Worm (Caenorhabditis elegans) whole organism, L1 larva: ENCODE data around the gene got-2.2.
A peak's percentile ranks its signal among the peaks of the same experiment; 100 is the strongest.

Experiments
- C34B4.2 ChIP-seq: sonication (generic microtip); optimal IDR thresholded peaks from 2 replicates; lab custom pipeline; 2017; ENCODE audit warnings: mild to moderate bottlenecking, missing genetic modification characterization, missing compliant biosample characterization
- alr-1 ChIP-seq: fragments of 200-800 bp; sonication (Bioruptor generic); optimal IDR thresholded peaks from 2 replicates; lab custom pipeline; 2018; ENCODE audit warnings: borderline replicate concordance, mild to moderate bottlenecking, missing genetic modification characterization, missing compliant biosample characterization
- aly-2 ChIP-seq: fragments of 150-350 bp; optimal IDR thresholded peaks from 2 replicates; lab custom pipeline; 2014; ENCODE audit warnings: missing biosample characterization, missing genetic modification characterization
- ama-1 ChIP-seq: fragments of 150-350 bp; optimal IDR thresholded peaks from 2 replicates; lab custom pipeline; 2014
- blmp-1 ChIP-seq: fragments of 150-350 bp; optimal IDR thresholded peaks from 2 replicates; lab custom pipeline; 2014; ENCODE audit warnings: missing biosample characterization, missing genetic modification characterization
- ceh-63 ChIP-seq: fragments of 200-800 bp; sonication (Bioruptor generic); optimal IDR thresholded peaks from 2 replicates; lab custom pipeline; 2018; ENCODE audit warnings: mild to moderate bottlenecking, missing genetic modification characterization, missing compliant biosample characterization
- ceh-90 ChIP-seq: sonication (generic microtip); optimal IDR thresholded peaks from 2 replicates; lab custom pipeline; 2016; ENCODE audit warnings: missing genetic modification characterization, missing compliant biosample characterization
- ces-1 ChIP-seq: fragments of 150-350 bp; optimal IDR thresholded peaks from 2 replicates; lab custom pipeline; 2014; ENCODE audit warnings: missing biosample characterization, missing genetic modification reagents, missing genetic modification characterization
- efl-3 ChIP-seq: fragments of 200-800 bp; sonication (Bioruptor generic); optimal IDR thresholded peaks from 2 replicates; lab custom pipeline; 2018; ENCODE audit warnings: mild to moderate bottlenecking, missing genetic modification characterization, missing compliant biosample characterization
- egl-13 ChIP-seq: sonication (generic microtip); optimal IDR thresholded peaks from 2 replicates; lab custom pipeline; 2016; ENCODE audit warnings: missing genotype, missing genetic modification reagents, missing genetic modification characterization, missing compliant biosample characterization
- egl-27 ChIP-seq, 2 experiments: fragments of 150-350 bp in 1 of 2; sonication (generic microtip); optimal IDR thresholded peaks; 3 replicates each; lab custom pipeline; 2017 to 2018; ENCODE audit warnings: missing biosample characterization in 2 of 2, missing genetic modification characterization in 2 of 2, missing genetic modification reagents in 2 of 2
- elt-2 ChIP-seq: sonication (generic microtip); optimal IDR thresholded peaks from 2 replicates; lab custom pipeline; 2016; ENCODE audit warnings: missing genetic modification characterization, mild to moderate bottlenecking, inconsistent platforms, missing compliant biosample characterization, missing genetic modification reagents
- fkh-10 ChIP-seq: sonication (generic microtip); optimal IDR thresholded peaks from 2 replicates; lab custom pipeline; 2017; ENCODE audit warnings: missing biosample characterization, missing genetic modification reagents, missing genetic modification characterization
- fkh-4 ChIP-seq: sonication (generic microtip); optimal IDR thresholded peaks from 2 replicates; lab custom pipeline; 2016; ENCODE audit warnings: missing compliant biosample characterization, missing genetic modification characterization, borderline replicate concordance
- fkh-8 ChIP-seq: sonication (generic microtip); optimal IDR thresholded peaks from 2 replicates; lab custom pipeline; 2016; ENCODE audit warnings: mild to moderate bottlenecking, missing genetic modification characterization, missing compliant biosample characterization
- fos-1 ChIP-seq: fragments of 150-350 bp; optimal IDR thresholded peaks from 2 replicates; lab custom pipeline; 2014; ENCODE audit warnings: missing biosample characterization, missing genetic modification characterization
- grh-1 ChIP-seq: fragments of 200-800 bp; sonication (Bioruptor generic); IDR thresholded peaks from 2 replicates; pipeline ENCODE4 v1.3.6; 2022; ENCODE audit warnings: missing genetic modification reagents, missing genetic modification characterization, missing compliant biosample characterization
- hlh-17 ChIP-seq: fragments of 200-800 bp; sonication (Bioruptor generic); optimal IDR thresholded peaks from 2 replicates; lab custom pipeline; 2018; ENCODE audit warnings: missing genetic modification characterization, mild to moderate bottlenecking, missing compliant biosample characterization, moderate library complexity, borderline replicate concordance
- isw-1 ChIP-seq: fragments of 200-800 bp; sonication (Bioruptor generic); IDR thresholded peaks from 2 replicates; pipeline ENCODE4 v1.3.6; 2022; ENCODE audit warnings: missing genetic modification characterization, missing compliant biosample characterization
- lin-14 ChIP-seq: fragments of 200-800 bp; sonication (Bioruptor generic); optimal IDR thresholded peaks from 2 replicates; lab custom pipeline; 2018; ENCODE audit warnings: mild to moderate bottlenecking, missing genetic modification characterization, moderate library complexity, missing compliant biosample characterization
- lin-15B ChIP-seq: fragments of 150-350 bp; sonication (generic microtip); optimal IDR thresholded peaks from 3 replicates; lab custom pipeline; 2014; ENCODE audit warnings: missing biosample characterization, missing genetic modification characterization
- lin-35 ChIP-seq, 2 experiments: fragments of 150-350 bp; optimal IDR thresholded peaks; 2 replicates each; lab custom pipeline; 2014; ENCODE audit warnings: missing biosample characterization in 2 of 2, missing genetic modification characterization in 2 of 2, missing genetic modification reagents in 2 of 2
- lsy-2 ChIP-seq, 2 experiments: fragments of 150-350 bp; optimal IDR thresholded peaks; 2 replicates each; lab custom pipeline; 2014; ENCODE audit warnings: missing biosample characterization in 2 of 2, missing genetic modification characterization in 2 of 2
- mab-9 ChIP-seq: fragments of 200-800 bp; sonication (Bioruptor generic); IDR thresholded peaks from 2 replicates; pipeline ENCODE4 v1.3.6; 2022; ENCODE audit warnings: missing genetic modification reagents, missing genetic modification characterization, missing compliant biosample characterization
- mdl-1 ChIP-seq, 2 experiments: fragments of 150-350 bp; optimal IDR thresholded peaks; 2 replicates each; lab custom pipeline; 2014 to 2017; ENCODE audit warnings: missing biosample characterization in 2 of 2, missing genetic modification characterization in 2 of 2, inconsistent platforms in 1 of 2
- mef-2 ChIP-seq: fragments of 150-350 bp; optimal IDR thresholded peaks from 2 replicates; lab custom pipeline; 2014; ENCODE audit warnings: missing biosample characterization, missing genetic modification characterization
- mep-1 ChIP-seq: fragments of 150-350 bp; optimal IDR thresholded peaks from 2 replicates; lab custom pipeline; 2014; ENCODE audit warnings: missing biosample characterization, missing genetic modification characterization
- nhr-12 ChIP-seq: sonication (generic microtip); optimal IDR thresholded peaks from 2 replicates; lab custom pipeline; 2017; ENCODE audit warnings: missing biosample characterization, missing genetic modification characterization
- nhr-19 ChIP-seq: fragments of 200-800 bp; sonication (Bioruptor generic); conservative IDR thresholded peaks from 2 replicates; pipeline ENCODE4 v1.3.6; 2022; ENCODE audit warnings: missing genetic modification characterization, missing compliant biosample characterization
- nhr-20 ChIP-seq: sonication (generic microtip); optimal IDR thresholded peaks from 2 replicates; lab custom pipeline; 2016; ENCODE audit warnings: mild to moderate bottlenecking, missing genetic modification characterization, missing compliant biosample characterization
- nhr-237 ChIP-seq: fragments of 150-350 bp; optimal IDR thresholded peaks from 2 replicates; lab custom pipeline; 2014; ENCODE audit warnings: missing biosample characterization, missing genetic modification characterization
- nhr-28 ChIP-seq: fragments of 150-350 bp; optimal IDR thresholded peaks from 2 replicates; lab custom pipeline; 2014; ENCODE audit warnings: missing biosample characterization, missing genetic modification characterization
- nhr-47 ChIP-seq: sonication (generic microtip); optimal IDR thresholded peaks from 2 replicates; lab custom pipeline; 2016; ENCODE audit warnings: mild to moderate bottlenecking, missing genetic modification characterization, moderate library complexity, missing compliant biosample characterization
- nhr-71 ChIP-seq: sonication (generic microtip); optimal IDR thresholded peaks from 2 replicates; lab custom pipeline; 2016; ENCODE audit warnings: mild to moderate bottlenecking, missing genetic modification characterization, moderate library complexity, missing compliant biosample characterization
- nhr-84 ChIP-seq: sonication (generic microtip); optimal IDR thresholded peaks from 2 replicates; lab custom pipeline; 2017; ENCODE audit warnings: missing biosample characterization, missing genetic modification characterization
- nhr-85 ChIP-seq: sonication (generic microtip); peaks from one replicate; lab custom pipeline; 2016; ENCODE audit warnings: missing genetic modification characterization, inconsistent platforms, missing compliant biosample characterization
- nhr-90 ChIP-seq: sonication (generic microtip); optimal IDR thresholded peaks from 2 replicates; lab custom pipeline; 2016; ENCODE audit warnings: mild to moderate bottlenecking, missing genetic modification characterization, missing compliant biosample characterization; ENCODE audit not compliant: poor library complexity
- pag-3 ChIP-seq: sonication (generic microtip); optimal IDR thresholded peaks from 2 replicates; lab custom pipeline; 2017; ENCODE audit warnings: missing genetic modification characterization, mild to moderate bottlenecking, missing compliant biosample characterization, antibody characterized with exemption, borderline replicate concordance; ENCODE audit not compliant: insufficient read depth
- rnt-1 ChIP-seq: sonication (generic microtip); optimal IDR thresholded peaks from 2 replicates; lab custom pipeline; 2016; ENCODE audit warnings: mild to moderate bottlenecking, missing genetic modification characterization, moderate library complexity, missing compliant biosample characterization
- skn-1 ChIP-seq: fragments of 150-350 bp; optimal IDR thresholded peaks from 2 replicates; lab custom pipeline; 2014; ENCODE audit warnings: missing biosample characterization, missing genetic modification characterization
- sox-4 ChIP-seq: sonication (generic microtip); optimal IDR thresholded peaks from 2 replicates; lab custom pipeline; 2016; ENCODE audit warnings: missing genetic modification characterization, missing compliant biosample characterization
- tbx-2 ChIP-seq: sonication (generic microtip); optimal IDR thresholded peaks from 2 replicates; lab custom pipeline; 2016; ENCODE audit warnings: missing genetic modification characterization, missing compliant biosample characterization
- unc-30 ChIP-seq: sonication (generic microtip); optimal IDR thresholded peaks from 2 replicates; lab custom pipeline; 2017; ENCODE audit warnings: missing biosample characterization, missing genetic modification characterization
- unc-62 ChIP-seq: fragments of 150-350 bp; optimal IDR thresholded peaks from 2 replicates; lab custom pipeline; 2014; ENCODE audit warnings: missing biosample characterization, missing genetic modification reagents, missing genetic modification characterization
- unc-86 ChIP-seq: sonication (generic microtip); optimal IDR thresholded peaks from 2 replicates; lab custom pipeline; 2016; ENCODE audit warnings: missing genetic modification characterization, missing compliant biosample characterization
- vab-15 ChIP-seq: sonication (generic microtip); optimal IDR thresholded peaks from 2 replicates; lab custom pipeline; 2017; ENCODE audit warnings: missing genotype, mild to moderate bottlenecking, missing genetic modification characterization, missing compliant biosample characterization
- xbp-1 ChIP-seq: sonication (generic microtip); optimal IDR thresholded peaks from 2 replicates; lab custom pipeline; 2016; ENCODE audit warnings: missing genetic modification characterization, missing compliant biosample characterization
- ztf-11 ChIP-seq, 2 experiments: sonication (generic microtip); optimal IDR thresholded peaks; 2 replicates each; lab custom pipeline; 2016 to 2017; ENCODE audit warnings: missing genetic modification characterization in 2 of 2, missing biosample characterization in 1 of 2, missing compliant biosample characterization in 1 of 2
- ztf-4 ChIP-seq: fragments of 150-350 bp; optimal IDR thresholded peaks from 2 replicates; lab custom pipeline; 2014; ENCODE audit warnings: missing biosample characterization, missing genetic modification characterization

got-2.2 gene

DNA sequence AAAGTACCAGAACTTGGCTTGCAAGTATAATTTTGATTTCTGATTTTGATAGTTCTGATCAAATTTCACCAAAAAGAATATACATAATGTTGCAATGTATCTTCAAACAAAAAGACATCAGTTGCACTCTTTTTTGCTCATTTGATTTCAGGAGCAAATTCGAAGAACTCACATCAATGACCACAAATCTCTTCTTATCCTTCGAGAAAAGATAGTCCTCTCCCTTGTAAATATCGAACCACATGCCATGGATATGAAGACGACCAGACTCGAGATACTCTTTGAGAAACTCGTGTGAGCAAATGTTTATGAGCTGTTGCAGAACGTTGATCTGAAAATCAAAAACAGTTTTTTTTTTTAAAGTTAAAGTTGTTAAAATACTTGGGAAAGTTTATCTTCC lies 38.0 kb upstream of the got-2.2 start (continued):
- no peak for TF ChIP-seq skn-1 (tag; lab: Kevin White, UChicago)
- no peak for TF ChIP-seq nhr-90 (tag; lab: Kevin White, UChicago)
- no peak for TF ChIP-seq pag-3 (tag; lab: Kevin White, UChicago)
- no peak for TF ChIP-seq nhr-47 (tag; lab: Kevin White, UChicago)
- TF ChIP-seq fos-1 (tag; lab: Kevin White, UChicago), result no peak
- TF ChIP-seq fkh-10, result no peak
- TF ChIP-seq egl-13 (tag; lab: Kevin White, UChicago), result no peak
- no peak for TF ChIP-seq ama-1 (lab: Kevin White, UChicago)
- TF ChIP-seq fkh-8 (tag; lab: Kevin White, UChicago), result no peak
- TF ChIP-seq mef-2, result no peak
- TF ChIP-seq sox-4 (tag; lab: Kevin White, UChicago), result no peak
- no peak for TF ChIP-seq mdl-1 (tag; optimal IDR thresholded peaks at IDR 0.05; lab: Kevin White, UChicago)
- peak in 1 of 2 experiments; percentile 29 for TF ChIP-seq lsy-2 (tag; optimal IDR thresholded peaks at IDR 0.05; lab: Kevin White, UChicago)
- TF ChIP-seq isw-1 (GFP tag; lab: Robert Waterston, UW), result no peak
- no peak for TF ChIP-seq blmp-1 (tag; lab: Kevin White, UChicago)
- TF ChIP-seq ceh-90 (tag; lab: Kevin White, UChicago), result no peak
- TF ChIP-seq lin-14, result peak; percentile 28
- no peak for TF ChIP-seq nhr-84 (tag; lab: Kevin White, UChicago)
- TF ChIP-seq rnt-1 (tag; lab: Kevin White, UChicago), result peak; percentile 56
- TF ChIP-seq nhr-19, result peak; percentile 55
- TF ChIP-seq ztf-4 (tag; lab: Kevin White, UChicago), result peak; percentile 25
- TF ChIP-seq alr-1 (tag; lab: Kevin White, UChicago), result no peak
- TF ChIP-seq aly-2, result no peak

ce11 chrX:6203315-6203714 lies 37.5 kb upstream of the got-2.2 start:
- TF ChIP-seq mab-9 (GFP tag; lab: Robert Waterston, UW), result no peak
- TF ChIP-seq lin-15B, result no peak
- no peak for TF ChIP-seq tbx-2 (tag; lab: Kevin White, UChicago)
- no peak for TF ChIP-seq alr-1 (tag; lab: Kevin White, UChicago)
- TF ChIP-seq ces-1 (GFP tag; lab: Kevin White, UChicago), result no peak
- TF ChIP-seq nhr-12, result no peak
- TF ChIP-seq mep-1 (tag; lab: Kevin White, UChicago), result no peak
- TF ChIP-seq vab-15, result no peak
- TF ChIP-seq ceh-63, result no peak
- no peak for TF ChIP-seq nhr-237 (tag; lab: Kevin White, UChicago)
- TF ChIP-seq unc-62 (GFP tag; lab: Kevin White, UChicago), result no peak
- TF ChIP-seq hlh-17, result no peak
- no peak for TF ChIP-seq nhr-28 (tag; lab: Kevin White, UChicago)
- TF ChIP-seq C34B4.2 (tag; lab: Kevin White, UChicago), result no peak
- TF ChIP-seq xbp-1 (tag; lab: Kevin White, UChicago), result no peak
- TF ChIP-seq isw-1 (GFP tag; lab: Robert Waterston, UW), result no peak
- no peak for TF ChIP-seq elt-2 (tag; lab: Kevin White, UChicago)

ce11 chrX:6204696-6205232 lies 36.0 kb upstream of the got-2.2 start, which contains the start of gene bca-1:
Gene bca-1 (minus strand): TSS chrX:6204746.
- TF ChIP-seq nhr-85 (tag; lab: Kevin White, UChicago) (peak; percentile 82), nhr-20 (peak; percentile 88), grh-1 (GFP tag; lab: Robert Waterston, UW) (peak; percentile 40), efl-3 (no peak), nhr-71 (tag; lab: Kevin White, UChicago) (peak; percentile 97), egl-27 (tag; optimal IDR thresholded peaks at IDR 0.05; lab: Kevin White, UChicago) (no peak), ces-1 (GFP tag; lab: Kevin White, UChicago) (no peak), lin-35 (GFP tag; optimal IDR thresholded peaks at IDR 0.05; lab: Kevin White, UChicago) (peak in 1 of 2 experiments; percentile 68), unc-30 (tag; lab: Kevin White, UChicago) (no peak), unc-86 (no peak), fkh-4 (no peak), nhr-19 (peak; percentile 97), fkh-8 (tag; lab: Kevin White, UChicago) (no peak), skn-1 (tag; lab: Kevin White, UChicago) (no peak), hlh-17 (no peak), mab-9 (GFP tag; lab: Robert Waterston, UW) (no peak), fos-1 (tag; lab: Kevin White, UChicago) (no peak), tbx-2 (tag; lab: Kevin White, UChicago) (peak; percentile 69), mdl-1 (tag; optimal IDR thresholded peaks at IDR 0.05; lab: Kevin White, UChicago) (peak in 1 of 2 experiments; percentile 69), isw-1 (GFP tag; lab: Robert Waterston, UW) (no peak), ztf-11 (tag; optimal IDR thresholded peaks at IDR 0.05; lab: Kevin White, UChicago) (no peak)
